Fruit fly (Drosophila melanogaster) whole organism, embryonic: ENCODE results near the gene Prosbeta6.

Experiments used
- ATbp ChIP-seq: fragments of 200-800 bp; sonication (Bioruptor generic); optimal IDR thresholded peaks from 2 replicates; lab custom pipeline; 2017; ENCODE audit warnings: missing biosample characterization, mild to moderate bottlenecking, missing genetic modification characterization, missing genetic modification reagents
- B-H2 ChIP-seq: fragments of 200-800 bp; sonication (Bioruptor generic); optimal IDR thresholded peaks from 2 replicates; lab custom pipeline; 2018; ENCODE audit warnings: missing biosample characterization, mild to moderate bottlenecking, missing genetic modification characterization
- CG14710 ChIP-seq: fragments of 200-800 bp; sonication (Bioruptor generic); optimal IDR thresholded peaks from 3 replicates; lab custom pipeline; 2019; ENCODE audit warnings: missing biosample characterization, mild to moderate bottlenecking, missing genetic modification characterization, moderate library complexity
- CG1602 ChIP-seq: fragments of 200-800 bp; sonication (Bioruptor generic); optimal IDR thresholded peaks from 3 replicates; lab custom pipeline; 2016; ENCODE audit warnings: missing biosample characterization, missing genetic modification characterization
- CG17361 ChIP-seq: fragments of 200-800 bp; sonication (Bioruptor generic); IDR thresholded peaks from 3 replicates; pipeline ENCODE4 v1.3.6; 2022; ENCODE audit warnings: missing biosample characterization, missing genetic modification characterization
- CG17568 ChIP-seq: fragments of 200-800 bp; sonication (Bioruptor generic); optimal IDR thresholded peaks from 2 replicates; lab custom pipeline; 2018; ENCODE audit warnings: missing biosample characterization, mild to moderate bottlenecking, missing genetic modification characterization, moderate library complexity
- CG2202 ChIP-seq: fragments of 200-800 bp; sonication (Bioruptor generic); optimal IDR thresholded peaks from 2 replicates; lab custom pipeline; 2018; ENCODE audit warnings: missing biosample characterization, mild to moderate bottlenecking, missing genetic modification characterization
- CG30020 ChIP-seq: fragments of 200-800 bp; optimal IDR thresholded peaks from 2 replicates; lab custom pipeline; 2019; ENCODE audit warnings: missing biosample characterization, mild to moderate bottlenecking, missing genetic modification characterization, moderate library complexity
- CG34224 ChIP-seq: fragments of 200-800 bp; sonication (Bioruptor generic); IDR thresholded peaks from 3 replicates; pipeline ENCODE4 v1.3.6; 2022; ENCODE audit warnings: missing biosample characterization, missing genetic modification characterization; ENCODE audit not compliant: partially characterized antibody
- CG6175 ChIP-seq: fragments of 200-800 bp; sonication (Bioruptor generic); IDR thresholded peaks from 3 replicates; pipeline ENCODE4 v1.3.6; 2022; ENCODE audit warnings: missing biosample characterization, missing genetic modification characterization
- CG7839 ChIP-seq: fragments of 200-800 bp; sonication (Bioruptor generic); optimal IDR thresholded peaks from 3 replicates; lab custom pipeline; 2018; ENCODE audit warnings: missing biosample characterization, mild to moderate bottlenecking, missing genetic modification characterization, moderate library complexity
- CG8281 ChIP-seq: fragments of 200-800 bp; sonication (Bioruptor generic); optimal IDR thresholded peaks from 2 replicates; lab custom pipeline; 2018; ENCODE audit warnings: missing biosample characterization, mild to moderate bottlenecking, missing genetic modification characterization, moderate library complexity
- CG8478 ChIP-seq: fragments of >200 bp; optimal IDR thresholded peaks from 2 replicates; lab custom pipeline; 2018
- CG8944 ChIP-seq: fragments of 200-800 bp; sonication (Bioruptor generic); optimal IDR thresholded peaks from 3 replicates; lab custom pipeline; 2016; ENCODE audit warnings: missing biosample characterization, missing genetic modification characterization
- Drgx ChIP-seq: fragments of 200-800 bp; sonication (Bioruptor generic); IDR thresholded peaks from 2 replicates; pipeline ENCODE4 v1.3.6; 2022; ENCODE audit warnings: missing biosample characterization, missing genetic modification characterization
- ERR ChIP-seq: fragments of 200-800 bp; sonication (Bioruptor generic); optimal IDR thresholded peaks from 2 replicates; lab custom pipeline; 2016; ENCODE audit warnings: missing biosample characterization, missing genetic modification characterization
- HLHmδ ChIP-seq: fragments of 200-800 bp; sonication (Bioruptor generic); optimal IDR thresholded peaks from 2 replicates; lab custom pipeline; 2018; ENCODE audit warnings: missing biosample characterization, mild to moderate bottlenecking, missing genetic modification characterization, moderate library complexity
- Hand ChIP-seq: fragments of 200-800 bp; sonication (Bioruptor generic); optimal IDR thresholded peaks from 2 replicates; lab custom pipeline; 2017; ENCODE audit warnings: mild to moderate bottlenecking, missing biosample characterization, missing genetic modification reagents, missing genetic modification characterization
- HmgD ChIP-seq: fragments of 200-800 bp; sonication (Bioruptor generic); optimal IDR thresholded peaks from 3 replicates; lab custom pipeline; 2016; ENCODE audit warnings: missing biosample characterization, missing genetic modification characterization
- Hmx ChIP-seq: fragments of 200-800 bp; sonication (Bioruptor generic); optimal IDR thresholded peaks from 2 replicates; lab custom pipeline; 2016; ENCODE audit warnings: missing biosample characterization, missing genetic modification characterization
- Hsf ChIP-seq: fragments of 200-800 bp; sonication (Bioruptor generic); optimal IDR thresholded peaks from 3 replicates; lab custom pipeline; 2016; ENCODE audit warnings: missing biosample characterization, missing genetic modification characterization
- Med ChIP-seq: fragments of 200-800 bp; sonication (Bioruptor generic); peaks from one replicate; lab custom pipeline; 2016; ENCODE audit warnings: missing biosample characterization, missing genetic modification characterization, mild to moderate bottlenecking, inconsistent platforms, moderate library complexity
- NC2α ChIP-seq: fragments of 200-800 bp; sonication (Bioruptor generic); optimal IDR thresholded peaks from 2 replicates; lab custom pipeline; 2016; ENCODE audit warnings: missing biosample characterization, missing genetic modification characterization
- Poxn ChIP-seq: fragments of 200-800 bp; sonication (Bioruptor generic); IDR thresholded peaks from 2 replicates; pipeline ENCODE4 v1.3.6; 2022; ENCODE audit warnings: missing biosample characterization, missing genetic modification characterization
- Rx ChIP-seq: fragments of 200-800 bp; sonication (Bioruptor generic); IDR thresholded peaks from 2 replicates; pipeline ENCODE4 v1.3.6; 2022; ENCODE audit warnings: missing biosample characterization, missing genetic modification characterization
- Side ChIP-seq: fragments of 200-800 bp; sonication (Bioruptor generic); optimal IDR thresholded peaks from 2 replicates; lab custom pipeline; 2016; ENCODE audit warnings: missing biosample characterization, missing genetic modification characterization
- Ssrp ChIP-seq: fragments of 200-800 bp; sonication (Bioruptor generic); optimal IDR thresholded peaks from 2 replicates; lab custom pipeline; 2018; ENCODE audit warnings: missing biosample characterization, mild to moderate bottlenecking, missing genetic modification characterization, moderate library complexity
- Taf1 ChIP-seq: fragments of 200-800 bp; sonication (Bioruptor generic); IDR thresholded peaks from 2 replicates; pipeline ENCODE4 v1.3.6; 2022; ENCODE audit warnings: missing biosample characterization, missing genetic modification characterization
- Xbp1 ChIP-seq: fragments of 200-800 bp; sonication (Bioruptor generic); optimal IDR thresholded peaks from 3 replicates; lab custom pipeline; 2016; ENCODE audit warnings: missing biosample characterization, mild to moderate bottlenecking, missing genetic modification characterization
- cas ChIP-seq: fragments of 200-800 bp; sonication (Bioruptor generic); IDR thresholded peaks from 2 replicates; pipeline ENCODE4 v1.3.6; 2022; ENCODE audit warnings: missing biosample characterization, missing genetic modification characterization
- cato ChIP-seq: fragments of 200-800 bp; sonication (Bioruptor generic); optimal IDR thresholded peaks from 2 replicates; lab custom pipeline; 2016; ENCODE audit warnings: missing biosample characterization, missing genetic modification characterization, borderline replicate concordance
- ems ChIP-seq: fragments of 200-800 bp; sonication (Bioruptor generic); optimal IDR thresholded peaks from 3 replicates; lab custom pipeline; 2016; ENCODE audit warnings: missing biosample characterization, missing genetic modification characterization
- fd96Cb ChIP-seq: fragments of 200-800 bp; sonication (Bioruptor generic); optimal IDR thresholded peaks from 2 replicates; lab custom pipeline; 2018; ENCODE audit warnings: missing biosample characterization, mild to moderate bottlenecking, missing genetic modification characterization, moderate library complexity
- fru ChIP-seq: fragments of >200 bp; optimal IDR thresholded peaks from 2 replicates; lab custom pipeline; 2017
- ftz-f1 ChIP-seq: fragments of 200-800 bp; sonication (Bioruptor generic); optimal IDR thresholded peaks from 2 replicates; lab custom pipeline; 2016; ENCODE audit warnings: missing biosample characterization, missing genetic modification characterization
- gem ChIP-seq: fragments of 200-800 bp; sonication (Bioruptor generic); optimal IDR thresholded peaks from 2 replicates; lab custom pipeline; 2019; ENCODE audit warnings: missing biosample characterization, mild to moderate bottlenecking, missing genetic modification characterization, moderate library complexity
- mam ChIP-seq: fragments of 200-800 bp; sonication (Bioruptor generic); optimal IDR thresholded peaks from 3 replicates; lab custom pipeline; 2016; ENCODE audit warnings: missing biosample characterization, missing genetic modification characterization
- nerfin-1 ChIP-seq: fragments of 200-800 bp; sonication (Bioruptor generic); optimal IDR thresholded peaks from 3 replicates; lab custom pipeline; 2019; ENCODE audit warnings: missing biosample characterization, mild to moderate bottlenecking, missing genetic modification characterization, moderate library complexity
- onecut ChIP-seq: fragments of 200-800 bp; sonication (Bioruptor generic); IDR thresholded peaks from 2 replicates; pipeline ENCODE4 v1.3.6; 2022; ENCODE audit warnings: missing biosample characterization, missing genetic modification characterization
- p53 ChIP-seq: fragments of 200-800 bp; sonication (Bioruptor generic); optimal IDR thresholded peaks from 2 replicates; lab custom pipeline; 2016; ENCODE audit warnings: missing biosample characterization, missing genetic modification characterization
- pb ChIP-seq: fragments of 200-800 bp; sonication (Bioruptor generic); optimal IDR thresholded peaks from 3 replicates; lab custom pipeline; 2016; ENCODE audit warnings: missing biosample characterization, missing genetic modification characterization
- sima ChIP-seq: fragments of 200-800 bp; sonication (Bioruptor generic); optimal IDR thresholded peaks from 2 replicates; lab custom pipeline; 2016; ENCODE audit warnings: missing biosample characterization, missing genetic modification characterization
- slbo ChIP-seq: fragments of 200-800 bp; sonication (Bioruptor generic); IDR thresholded peaks from 2 replicates; pipeline ENCODE4 v1.3.6; 2022; ENCODE audit warnings: missing biosample characterization, missing genetic modification characterization
- ssp ChIP-seq: fragments of 200-800 bp; sonication (Bioruptor generic); IDR thresholded peaks from 2 replicates; pipeline ENCODE4 v1.3.6; 2022; ENCODE audit warnings: missing biosample characterization, missing genetic modification characterization
- tll ChIP-seq, 2 experiments: fragments of 200-800 bp in 1 of 2; fragments of >200 bp in 1 of 2; sonication (Bioruptor generic) in 1 of 2; optimal IDR thresholded peaks; 2 replicates each; lab custom pipeline; 2017 to 2019; ENCODE audit warnings: missing biosample characterization in 2 of 2, missing genetic modification characterization in 2 of 2, mild to moderate bottlenecking in 1 of 2, moderate library complexity in 1 of 2
- tna ChIP-seq: fragments of 200-800 bp; sonication (Bioruptor generic); IDR thresholded peaks from 2 replicates; pipeline ENCODE4 v1.3.6; 2022; ENCODE audit warnings: missing biosample characterization, missing genetic modification characterization; ENCODE audit not compliant: partially characterized antibody
- ttk ChIP-seq: fragments of 200-800 bp; sonication (Bioruptor generic); IDR thresholded peaks from 2 replicates; pipeline ENCODE4 v2.1.2; 2022; ENCODE audit warnings: missing biosample characterization, missing genetic modification characterization
- unc-4 ChIP-seq: fragments of 200-800 bp; sonication (Bioruptor generic); IDR thresholded peaks from 2 replicates; pipeline ENCODE4 v1.3.6; 2022; ENCODE audit warnings: missing biosample characterization, missing genetic modification characterization; ENCODE audit not compliant: partially characterized antibody
- vfl ChIP-seq: fragments of 200-800 bp; sonication (Bioruptor generic); optimal IDR thresholded peaks from 2 replicates; lab custom pipeline; 2016; ENCODE audit warnings: missing biosample characterization, missing genetic modification characterization
- zen2 ChIP-seq: fragments of 200-800 bp; sonication (Bioruptor generic); IDR thresholded peaks from 3 replicates; pipeline ENCODE4 v1.3.6; 2022; ENCODE audit warnings: missing biosample characterization, missing genetic modification characterization; ENCODE audit not compliant: partially characterized antibody

Gene Prosbeta6

DNA sequence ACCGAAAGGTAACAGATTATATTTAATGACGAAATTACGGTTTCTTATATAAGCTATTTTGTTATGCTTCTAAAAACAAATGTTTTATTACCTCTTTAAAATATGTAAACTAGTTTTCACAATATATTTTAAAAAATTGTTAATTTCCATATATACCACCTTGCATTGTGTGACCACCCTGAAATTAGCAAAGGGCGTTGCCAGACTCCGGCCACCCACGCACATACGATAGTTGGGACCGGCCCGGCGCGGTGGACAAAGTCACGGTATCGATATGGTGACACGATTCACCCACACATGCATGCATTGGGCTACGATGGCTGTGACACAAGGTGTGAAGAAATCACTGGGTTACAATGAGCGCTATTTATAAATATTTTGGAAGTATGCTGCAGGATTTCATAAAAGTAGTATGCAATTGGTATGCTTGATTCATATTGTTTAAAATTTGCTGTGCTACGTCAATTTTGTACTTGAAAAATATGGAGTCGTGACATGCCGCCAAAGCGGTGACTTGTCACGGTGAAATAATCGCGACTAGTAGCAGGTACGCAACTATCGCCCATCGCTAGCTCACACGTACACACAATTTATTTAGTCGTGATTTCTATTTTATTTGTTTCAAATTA is 22.1 kb downstream of the Prosbeta6 start (continued):
- no peak for TF ChIP-seq Rx (GFP tag; lab: Robert Waterston, UW)
- TF ChIP-seq Ssrp (tag; lab: Kevin White, UChicago) = peak; percentile 27
- TF ChIP-seq CG1602 (GFP tag; lab: Kevin White, UChicago) = peak; percentile 36
- TF ChIP-seq vfl (GFP tag; lab: Kevin White, UChicago) = peak; percentile 19
- no peak for TF ChIP-seq CG2202 (tag; lab: Kevin White, UChicago)
- TF ChIP-seq slbo (GFP tag; lab: Robert Waterston, UW) = peak; percentile 81
- TF ChIP-seq fru (lab: Kevin White, UChicago) = no peak
- no peak; the same call in none of the 2 replicates for TF ChIP-seq tna (GFP tag; lab: Robert Waterston, UW)
- peak; percentile 73; the same call in 2 of the 3 replicates for TF ChIP-seq CG17361 (GFP tag; lab: Robert Waterston, UW)
- no peak for TF ChIP-seq CG6175 (GFP tag; lab: Robert Waterston, UW)
- peak; percentile 61 for TF ChIP-seq pb
- TF ChIP-seq CG7839 = peak; percentile 63
- TF ChIP-seq ERR (GFP tag; lab: Kevin White, UChicago) = no peak
- peak; percentile 32; the same call in 1 of the 2 replicates for TF ChIP-seq Poxn (GFP tag; lab: Robert Waterston, UW)
- peak; percentile 34 for TF ChIP-seq p53
- peak; percentile 37 for TF ChIP-seq HLHmδ (GFP tag; lab: Kevin White, UChicago)
- TF ChIP-seq CG8944 (GFP tag; lab: Kevin White, UChicago) = peak; percentile 24
- peak; percentile 64 for TF ChIP-seq ftz-f1 (GFP tag; lab: Kevin White, UChicago)
- peak; percentile 93 for TF ChIP-seq CG8478
- TF ChIP-seq Hand = no peak
- peak; percentile 66 for TF ChIP-seq Hsf (GFP tag; lab: Kevin White, UChicago)
- peak; percentile 95 for TF ChIP-seq Med (GFP tag; lab: Kevin White, UChicago)
- peak; percentile 48 for TF ChIP-seq Drgx (GFP tag; lab: Robert Waterston, UW)
- no peak for TF ChIP-seq Taf1 (GFP tag; lab: Robert Waterston, UW)
- TF ChIP-seq cas (GFP tag; lab: Robert Waterston, UW) = 0 out of 2 replicates have a peak, but pooled peaks have one; percentile 35
- TF ChIP-seq sima = no peak
- TF ChIP-seq cato (GFP tag; lab: Kevin White, UChicago) = no peak
- no peak for TF ChIP-seq ATbp (GFP tag; lab: Kevin White, UChicago)
- peak; percentile 45 for TF ChIP-seq nerfin-1 (tag; lab: Kevin White, UChicago)
- no peak for TF ChIP-seq CG8281 (tag; lab: Kevin White, UChicago)
- 0 out of 2 replicates have a peak, but pooled peaks have one; percentile 10 for TF ChIP-seq ttk
- peak; percentile 93 for TF ChIP-seq CG34224
- peak; percentile 44; the same call in 1 of the 2 replicates for TF ChIP-seq ssp (GFP tag; lab: Robert Waterston, UW)
- TF ChIP-seq NC2α = no peak
- TF ChIP-seq gem (tag; lab: Kevin White, UChicago) = peak; percentile 72
- TF ChIP-seq Side (GFP tag; lab: Kevin White, UChicago) = peak; percentile 41
- TF ChIP-seq fd96Cb (tag; lab: Kevin White, UChicago) = peak; percentile 22
- no peak for TF ChIP-seq CG17568
- peak; percentile 63 for TF ChIP-seq Xbp1 (GFP tag; lab: Kevin White, UChicago)
- TF ChIP-seq Hmx (GFP tag; lab: Kevin White, UChicago) = no peak
- peak; percentile 86 for TF ChIP-seq CG14710
- TF ChIP-seq unc-4 (GFP tag; lab: Robert Waterston, UW) = peak; percentile 95
- TF ChIP-seq B-H2 (GFP tag; lab: Kevin White, UChicago) = peak; percentile 12
- peak; percentile 87; the same call in 2 of the 3 replicates for TF ChIP-seq zen2 (GFP tag; lab: Robert Waterston, UW)
- peak; percentile 50 to 99 for TF ChIP-seq tll (GFP tag; optimal IDR thresholded peaks at IDR 0.05; lab: Kevin White, UChicago)
- peak; percentile 70 for TF ChIP-seq CG30020 (tag; lab: Kevin White, UChicago)
- peak; percentile 89 for TF ChIP-seq HmgD (GFP tag; lab: Kevin White, UChicago)
- TF ChIP-seq mam (GFP tag; lab: Kevin White, UChicago) = peak; percentile 67
- peak; percentile 57 for TF ChIP-seq onecut (GFP tag; lab: Robert Waterston, UW)
- peak; percentile 69 for TF ChIP-seq ems (GFP tag; lab: Kevin White, UChicago)
